Worm (Caenorhabditis elegans) whole organism, L4 larva: Measurements from ENCODE around the gene Y58A7A.1.

Experiments used
- D1046.2 ChIP-seq: fragments of 200-800 bp; sonication (Bioruptor generic); IDR thresholded peaks from 2 replicates; pipeline ENCODE4 v1.3.6; 2022; ENCODE audit warnings: missing genetic modification characterization, missing compliant biosample characterization
- F10B5.3 ChIP-seq: sonication (generic microtip); optimal IDR thresholded peaks from 2 replicates; lab custom pipeline; 2016; ENCODE audit warnings: mild to moderate bottlenecking, missing genetic modification characterization, missing compliant biosample characterization
- F26F4.8 ChIP-seq: fragments of 200-800 bp; sonication (Bioruptor generic); conservative IDR thresholded peaks from 2 replicates; pipeline ENCODE4 v1.3.6; 2022; ENCODE audit warnings: missing genetic modification characterization, missing compliant biosample characterization
- F37D6.2 ChIP-seq: sonication (generic microtip); optimal IDR thresholded peaks from 2 replicates; lab custom pipeline; 2016; ENCODE audit warnings: mild to moderate bottlenecking, missing genetic modification characterization, missing compliant biosample characterization
- F49E8.2 ChIP-seq: sonication (generic microtip); optimal IDR thresholded peaks from 2 replicates; lab custom pipeline; 2016; ENCODE audit warnings: missing compliant biosample characterization, mild to moderate bottlenecking, missing genetic modification characterization, borderline replicate concordance
- T20F7.1 ChIP-seq: fragments of 200-800 bp; sonication (Bioruptor generic); optimal IDR thresholded peaks from 2 replicates; lab custom pipeline; 2018; ENCODE audit warnings: mild to moderate bottlenecking, missing genetic modification characterization, missing compliant biosample characterization
- Y105C5A.15 ChIP-seq: fragments of 200-800 bp; sonication (Bioruptor generic); IDR thresholded peaks from 2 replicates; pipeline ENCODE4 v1.3.6; 2022; ENCODE audit warnings: missing genetic modification characterization, missing compliant biosample characterization
- Y75B8A.6 ChIP-seq: fragments of 200-800 bp; sonication (Bioruptor generic); IDR thresholded peaks from 2 replicates; pipeline ENCODE4 v1.3.6; 2022; ENCODE audit warnings: missing genetic modification reagents, missing genetic modification characterization, missing compliant biosample characterization
- ZK337.2 ChIP-seq: fragments of 200-800 bp; sonication (Bioruptor generic); IDR thresholded peaks from 2 replicates; pipeline ENCODE4 v1.3.6; 2022; ENCODE audit warnings: missing genetic modification reagents, missing genetic modification characterization, missing compliant biosample characterization
- arid-1 ChIP-seq: fragments of 200-800 bp; sonication (Bioruptor generic); conservative IDR thresholded peaks from 2 replicates; pipeline ENCODE4 v1.3.6; 2022; ENCODE audit warnings: missing genetic modification reagents, missing genetic modification characterization, missing compliant biosample characterization
- ceh-28 ChIP-seq: fragments of 150-350 bp; optimal IDR thresholded peaks from 2 replicates; lab custom pipeline; 2014; ENCODE audit warnings: missing biosample characterization, missing genetic modification reagents, missing genetic modification characterization
- ceh-44 ChIP-seq: fragments of 200-800 bp; sonication (Bioruptor generic); IDR thresholded peaks from 2 replicates; pipeline ENCODE4 v1.3.6; 2022; ENCODE audit warnings: missing genetic modification reagents, missing genetic modification characterization, missing compliant biosample characterization
- ceh-62 ChIP-seq: sonication (generic microtip); optimal IDR thresholded peaks from 2 replicates; lab custom pipeline; 2017; ENCODE audit warnings: missing biosample characterization, missing genetic modification characterization
- daf-12 ChIP-seq: fragments of 150-350 bp; optimal IDR thresholded peaks from 2 replicates; lab custom pipeline; 2014; ENCODE audit warnings: missing biosample characterization, missing genetic modification reagents, missing genetic modification characterization
- daf-16 ChIP-seq, 3 experiments: sonication (generic microtip); optimal IDR thresholded peaks; 2 replicates each; lab custom pipeline; 2016 to 2017; ENCODE audit warnings: missing genetic modification characterization in 3 of 3, missing genetic modification reagents in 3 of 3, mild to moderate bottlenecking in 2 of 3, missing compliant biosample characterization in 2 of 3, missing biosample characterization in 1 of 3, moderate library complexity in 1 of 3
- daf-8 ChIP-seq: fragments of 200-800 bp; sonication (Bioruptor generic); IDR thresholded peaks from 2 replicates; pipeline ENCODE4 v1.3.6; 2022; ENCODE audit warnings: missing genetic modification characterization, missing compliant biosample characterization
- dmd-6 ChIP-seq: fragments of 200-800 bp; sonication (Bioruptor generic); IDR thresholded peaks from 2 replicates; pipeline ENCODE4 v1.3.6; 2022; ENCODE audit warnings: missing genetic modification reagents, missing genetic modification characterization, missing compliant biosample characterization
- dpl-1 ChIP-seq: fragments of 150-350 bp; optimal IDR thresholded peaks from 2 replicates; lab custom pipeline; 2014; ENCODE audit warnings: missing biosample characterization, missing genetic modification reagents, missing genetic modification characterization
- duxl-1 ChIP-seq: sonication (generic microtip); optimal IDR thresholded peaks from 2 replicates; lab custom pipeline; 2016; ENCODE audit warnings: mild to moderate bottlenecking, missing genetic modification characterization, moderate library complexity, missing compliant biosample characterization; ENCODE audit not compliant: poor library complexity
- egl-27 ChIP-seq: sonication (generic microtip); optimal IDR thresholded peaks from 3 replicates; lab custom pipeline; 2017; ENCODE audit warnings: missing biosample characterization, missing genetic modification reagents, missing genetic modification characterization
- fkh-10 ChIP-seq: fragments of 150-350 bp; optimal IDR thresholded peaks from 2 replicates; lab custom pipeline; 2014; ENCODE audit warnings: missing biosample characterization, missing genetic modification reagents, missing genetic modification characterization
- jun-1 ChIP-seq: fragments of 150-350 bp; optimal IDR thresholded peaks from 2 replicates; lab custom pipeline; 2014; ENCODE audit warnings: missing biosample characterization, missing genetic modification reagents, missing genetic modification characterization
- lim-7 ChIP-seq: fragments of 200-800 bp; sonication (Bioruptor generic); IDR thresholded peaks from 2 replicates; pipeline ENCODE4 v1.3.6; 2022; ENCODE audit warnings: missing genetic modification characterization, missing compliant biosample characterization
- lin-1 ChIP-seq: fragments of 200-800 bp; sonication (Bioruptor generic); IDR thresholded peaks from 2 replicates; pipeline ENCODE4 v1.3.6; 2022; ENCODE audit warnings: missing genetic modification reagents, missing genetic modification characterization, missing compliant biosample characterization
- lin-13 ChIP-seq: fragments of 150-350 bp; optimal IDR thresholded peaks from 2 replicates; lab custom pipeline; 2014; ENCODE audit warnings: missing biosample characterization, missing genetic modification reagents, missing genetic modification characterization
- lin-15B ChIP-seq: fragments of 150-350 bp; sonication (generic microtip); optimal IDR thresholded peaks from 3 replicates; lab custom pipeline; 2014; ENCODE audit warnings: missing biosample characterization, missing genetic modification characterization
- lin-38 ChIP-seq: fragments of 200-800 bp; sonication (Bioruptor generic); IDR thresholded peaks from 2 replicates; pipeline ENCODE4 v1.3.6; 2022; ENCODE audit warnings: missing genetic modification reagents, missing genetic modification characterization, missing compliant biosample characterization
- mdl-1 ChIP-seq, 2 experiments: fragments of 150-350 bp in 1 of 2; sonication (generic microtip) in 1 of 2; optimal IDR thresholded peaks; 2 replicates each; lab custom pipeline; 2014 to 2017; ENCODE audit warnings: missing biosample characterization in 2 of 2, missing genetic modification characterization in 2 of 2
- mes-2 ChIP-seq: sonication (generic microtip); optimal IDR thresholded peaks from 2 replicates; lab custom pipeline; 2016; ENCODE audit warnings: missing genotype, mild to moderate bottlenecking, missing genetic modification characterization, missing compliant biosample characterization; ENCODE audit not compliant: poor library complexity, severe bottlenecking
- mxl-2 ChIP-seq: fragments of 200-800 bp; sonication (Bioruptor generic); conservative IDR thresholded peaks from 2 replicates; pipeline ENCODE4 v1.3.6; 2022; ENCODE audit warnings: missing genetic modification reagents, missing genetic modification characterization, missing compliant biosample characterization
- nhr-10 ChIP-seq: fragments of 150-350 bp; optimal IDR thresholded peaks from 2 replicates; lab custom pipeline; 2014; ENCODE audit warnings: missing biosample characterization, missing genetic modification characterization
- nhr-102 ChIP-seq: sonication (generic microtip); optimal IDR thresholded peaks from 2 replicates; lab custom pipeline; 2016; ENCODE audit warnings: mild to moderate bottlenecking, missing genetic modification characterization, moderate library complexity, missing compliant biosample characterization
- nhr-11 ChIP-seq: fragments of 150-350 bp; optimal IDR thresholded peaks from 2 replicates; lab custom pipeline; 2014; ENCODE audit warnings: missing biosample characterization, missing genetic modification characterization
- nhr-28 ChIP-seq: fragments of 150-350 bp; optimal IDR thresholded peaks from 2 replicates; lab custom pipeline; 2014; ENCODE audit warnings: missing biosample characterization, missing genetic modification characterization
- nhr-42 ChIP-seq: fragments of 200-800 bp; sonication (Bioruptor generic); IDR thresholded peaks from 2 replicates; pipeline ENCODE4 v1.3.6; 2022; ENCODE audit warnings: missing genetic modification characterization, missing compliant biosample characterization
- nhr-48 ChIP-seq: sonication (generic microtip); optimal IDR thresholded peaks from 2 replicates; lab custom pipeline; 2016; ENCODE audit warnings: mild to moderate bottlenecking, missing genetic modification characterization, missing compliant biosample characterization
- php-3 ChIP-seq: fragments of 200-800 bp; sonication (Bioruptor generic); IDR thresholded peaks from 2 replicates; pipeline ENCODE4 v1.3.6; 2022; ENCODE audit warnings: missing genetic modification reagents, missing genetic modification characterization, missing compliant biosample characterization
- pqm-1 ChIP-seq: sonication (generic microtip); optimal IDR thresholded peaks from 2 replicates; lab custom pipeline; 2017; ENCODE audit warnings: missing biosample characterization, missing genetic modification characterization
- rbr-2 ChIP-seq: sonication (generic microtip); optimal IDR thresholded peaks from 2 replicates; lab custom pipeline; 2016; ENCODE audit warnings: missing genotype, missing genetic modification characterization, missing compliant biosample characterization
- saeg-2 ChIP-seq: fragments of 200-800 bp; sonication (Bioruptor generic); IDR thresholded peaks from 2 replicates; pipeline ENCODE4 v1.3.6; 2022; ENCODE audit warnings: missing genetic modification reagents, missing genetic modification characterization, missing compliant biosample characterization
- snpc-1.2 ChIP-seq: fragments of 200-800 bp; sonication (Bioruptor generic); IDR thresholded peaks from 2 replicates; pipeline ENCODE4 v1.3.6; 2022; ENCODE audit warnings: missing genetic modification reagents, missing genetic modification characterization, missing compliant biosample characterization
- tag-97 ChIP-seq: fragments of 200-800 bp; sonication (Bioruptor generic); IDR thresholded peaks from 2 replicates; pipeline ENCODE4 v1.3.6; 2022; ENCODE audit warnings: missing genetic modification characterization, missing compliant biosample characterization
- tra-1 ChIP-seq: fragments of 200-800 bp; sonication (Bioruptor generic); IDR thresholded peaks from 2 replicates; pipeline ENCODE4 v1.3.6; 2022; ENCODE audit warnings: missing genetic modification reagents, missing genetic modification characterization, missing compliant biosample characterization
- unc-39 ChIP-seq: sonication (generic microtip); optimal IDR thresholded peaks from 2 replicates; lab custom pipeline; 2017; ENCODE audit warnings: missing biosample characterization, missing genetic modification characterization
- zip-2 ChIP-seq: fragments of 150-350 bp; optimal IDR thresholded peaks from 2 replicates; lab custom pipeline; 2014; ENCODE audit warnings: missing biosample characterization, missing genetic modification characterization

Gene Y58A7A.1

DNA sequence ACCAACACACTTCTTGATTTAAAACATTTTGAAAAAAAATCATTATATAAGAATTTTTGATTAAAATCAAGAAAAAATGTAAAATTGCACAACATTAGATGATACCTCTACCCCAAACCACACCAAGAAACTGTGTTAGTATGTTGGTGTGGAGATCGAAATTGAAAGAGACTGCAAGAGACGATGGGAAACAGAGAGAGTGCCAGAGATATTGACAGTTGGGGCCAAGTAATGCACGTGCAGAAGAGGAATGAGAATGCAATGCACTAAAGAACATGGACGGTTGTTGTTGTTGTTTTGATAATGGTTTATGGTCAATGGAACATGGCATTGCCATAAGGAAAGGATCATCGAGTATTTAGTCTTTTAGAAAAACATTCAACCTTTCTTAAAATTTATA lies 37.2 kb downstream of the Y58A7A.1 start (continued):
- TF ChIP-seq nhr-42 (GFP tag; lab: Robert Waterston, UW) (no peak), fkh-10 (no peak), F10B5.3 (no peak), ceh-28 (tag; lab: Kevin White, UChicago) (no peak), F49E8.2 (tag; lab: Kevin White, UChicago) (no peak), D1046.2 (no peak), lim-7 (GFP tag; lab: Robert Waterston, UW) (no peak), nhr-28 (tag; lab: Kevin White, UChicago) (peak; percentile 21), ceh-62 (tag; lab: Kevin White, UChicago) (no peak), Y105C5A.15 (GFP tag; lab: Robert Waterston, UW) (no peak), lin-38 (GFP tag; lab: Robert Waterston, UW) (no peak), F26F4.8 (GFP tag; lab: Robert Waterston, UW) (no peak), arid-1 (no peak), dpl-1 (no peak), Y75B8A.6 (GFP tag; lab: Robert Waterston, UW) (no peak), tag-97 (GFP tag; lab: Robert Waterston, UW) (no peak), T20F7.1 (GFP tag; lab: Kevin White, UChicago) (peak; percentile 17), tra-1 (GFP tag; lab: Robert Waterston, UW) (no peak), mxl-2 (no peak), ceh-44 (GFP tag; lab: Robert Waterston, UW) (no peak), duxl-1 (tag; lab: Kevin White, UChicago) (no peak), mdl-1 (tag; optimal IDR thresholded peaks at IDR 0.05; lab: Kevin White, UChicago) (peak; percentile 78 to 86), zip-2 (tag; lab: Kevin White, UChicago) (peak; percentile 26), snpc-1.2 (GFP tag; lab: Robert Waterston, UW) (no peak), pqm-1 (tag; lab: Kevin White, UChicago) (no peak), lin-13 (GFP tag; lab: Kevin White, UChicago) (no peak), ZK337.2 (GFP tag; lab: Robert Waterston, UW) (no peak), lin-15B (tag; lab: Kevin White, UChicago) (no peak), lin-1 (GFP tag; lab: Robert Waterston, UW) (0 out of 2 replicates have a peak, but pooled peaks have one; percentile 9), daf-8 (GFP tag; lab: Robert Waterston, UW) (no peak), nhr-48 (tag; lab: Kevin White, UChicago) (peak; percentile 14), nhr-11 (tag; lab: Kevin White, UChicago) (peak; percentile 45), mes-2 (tag; lab: Kevin White, UChicago) (no peak), php-3 (no peak), unc-39 (tag; lab: Kevin White, UChicago) (no peak), daf-12 (tag; lab: Kevin White, UChicago) (no peak), rbr-2 (no peak), jun-1 (tag; lab: Kevin White, UChicago) (no peak), daf-16 (GFP tag; optimal IDR thresholded peaks at IDR 0.05; lab: Kevin White, UChicago) (no peak), daf-16 (tag; optimal IDR thresholded peaks at IDR 0.05; lab: Kevin White, UChicago) (peak; percentile 84), egl-27 (no peak), nhr-102 (tag; lab: Kevin White, UChicago) (peak; percentile 42), saeg-2 (no peak), F37D6.2 (no peak), dmd-6 (peak; percentile 56), nhr-10 (tag; lab: Kevin White, UChicago) (no peak)
